ENCODE assay signal across 4 fruit fly cellular contexts in genomic region chrX:5045158-5045557, dm6.
TF ChIP-seq lines count a peak whose summit lies in the region.

No protein-coding gene starts in this region.

- TF ChIP-seq CTCF in whole organism, embryonic (GFP tag; optimal IDR thresholded peaks at IDR 0.05; lab: Kevin White, UChicago), result no peak

TF ChIP-seq in whole organism, embryonic, 481 proteins besides CTCF, POLR2A, EP300 and RAD21:
- TF ChIP-seq Drgx (GFP tag; IDR thresholded peaks at IDR 0.05; lab: Robert Waterston, UW) (0 out of 2 replicates have a peak, but pooled peaks have one; percentile 41), lbe (GFP tag; optimal IDR thresholded peaks at IDR 0.05; lab: Kevin White, UChicago) (peak; percentile 57), cato (GFP tag; optimal IDR thresholded peaks at IDR 0.05; lab: Kevin White, UChicago; ENCODE audit: borderline replicate concordance) (no peak), NK7.1 (GFP tag; optimal IDR thresholded peaks at IDR 0.05; lab: Kevin White, UChicago) (no peak), sens (GFP tag; lab: Kevin White, UChicago) (peak; percentile 43), CG14860 (GFP tag; IDR thresholded peaks at IDR 0.05; lab: Robert Waterston, UW; ENCODE audit: partially characterized antibody) (no peak), run (tag; optimal IDR thresholded peaks at IDR 0.05; lab: Kevin White, UChicago) (no peak), bbx (GFP tag; IDR thresholded peaks at IDR 0.05; lab: Robert Waterston, UW; ENCODE audit: partially characterized antibody) (no peak), onecut (GFP tag; IDR thresholded peaks at IDR 0.05; lab: Robert Waterston, UW) (no peak), bsh (GFP tag; optimal IDR thresholded peaks at IDR 0.05; lab: Kevin White, UChicago) (peak in 1 of 2 experiments; percentile 80), CG4328 (GFP tag; optimal IDR thresholded peaks at IDR 0.05; lab: Kevin White, UChicago) (no peak), Oli (tag; optimal IDR thresholded peaks at IDR 0.05; lab: Kevin White, UChicago) (no peak), CG12769 (tag; optimal IDR thresholded peaks at IDR 0.05; lab: Kevin White, UChicago) (no peak), ara (GFP tag; IDR thresholded peaks at IDR 0.05; lab: Robert Waterston, UW) (no peak), CG12236 (GFP tag; optimal IDR thresholded peaks at IDR 0.05; lab: Kevin White, UChicago) (no peak), Dip2 (GFP tag; IDR thresholded peaks at IDR 0.05; lab: Robert Waterston, UW) (no peak)

TF ChIP-seq in whole organism, prepupa, 60 proteins besides CTCF, POLR2A, EP300 and RAD21 (continues in another document):
- TF ChIP-seq CG6808 (GFP tag; optimal IDR thresholded peaks at IDR 0.05; lab: Kevin White, UChicago), result peak; percentile 74
- peak; percentile 48 for TF ChIP-seq CG11762 (GFP tag; optimal IDR thresholded peaks at IDR 0.05; lab: Kevin White, UChicago; ENCODE audit: insufficient read depth)
- TF ChIP-seq Lpt (GFP tag; optimal IDR thresholded peaks at IDR 0.05; lab: Kevin White, UChicago), result peak; percentile 67
- TF ChIP-seq dac (GFP tag; optimal IDR thresholded peaks at IDR 0.05; lab: Kevin White, UChicago), result no peak
- peak; percentile 62; the same call in 2 of the 3 replicates for TF ChIP-seq CG6163 (GFP tag; IDR thresholded peaks at IDR 0.05; lab: Robert Waterston, UW)
- peak; percentile 83 for TF ChIP-seq acj6 (GFP tag; optimal IDR thresholded peaks at IDR 0.05; lab: Kevin White, UChicago)
- peak; percentile 67 for TF ChIP-seq net (GFP tag; optimal IDR thresholded peaks at IDR 0.05; lab: Kevin White, UChicago)
- TF ChIP-seq Eip93F (GFP tag; optimal IDR thresholded peaks at IDR 0.05; lab: Kevin White, UChicago), result no peak
- TF ChIP-seq CG3919 (GFP tag; optimal IDR thresholded peaks at IDR 0.05; lab: Kevin White, UChicago), result peak; percentile 83
- TF ChIP-seq Eip78C (GFP tag; lab: Kevin White, UChicago), result peak; percentile 88
- peak; percentile 72 for TF ChIP-seq CG34406 (GFP tag; optimal IDR thresholded peaks at IDR 0.05; lab: Kevin White, UChicago)
- no peak for TF ChIP-seq Hr4 (GFP tag; optimal IDR thresholded peaks at IDR 0.05; lab: Kevin White, UChicago)
- no peak for TF ChIP-seq CG9139 (GFP tag; optimal IDR thresholded peaks at IDR 0.05; lab: Kevin White, UChicago)
- TF ChIP-seq CG4318 (GFP tag; optimal IDR thresholded peaks at IDR 0.05; lab: Kevin White, UChicago), result peak; percentile 48
- peak; percentile 75 for TF ChIP-seq Ets96B (tag; optimal IDR thresholded peaks at IDR 0.05; lab: Kevin White, UChicago)
- peak; percentile 89 for TF ChIP-seq Smox (GFP tag; optimal IDR thresholded peaks at IDR 0.05; lab: Kevin White, UChicago)
- TF ChIP-seq Blimp-1 (GFP tag; optimal IDR thresholded peaks at IDR 0.05; lab: Kevin White, UChicago), result peak; percentile 28
- TF ChIP-seq CG8319 (GFP tag; optimal IDR thresholded peaks at IDR 0.05; lab: Kevin White, UChicago), result peak; percentile 39
- peak; percentile 91 for TF ChIP-seq Met (GFP tag; optimal IDR thresholded peaks at IDR 0.05; lab: Kevin White, UChicago)
- peak; percentile 53; the same call in 1 of the 3 replicates for TF ChIP-seq CG8119 (GFP tag; IDR thresholded peaks at IDR 0.05; lab: Robert Waterston, UW)
- peak; percentile 78 for TF ChIP-seq vri (GFP tag; optimal IDR thresholded peaks at IDR 0.05; lab: Kevin White, UChicago)
- no peak for TF ChIP-seq Hr38 (GFP tag; optimal IDR thresholded peaks at IDR 0.05; lab: Kevin White, UChicago)
- peak; percentile 91 for TF ChIP-seq topi (GFP tag; optimal IDR thresholded peaks at IDR 0.05; lab: Kevin White, UChicago)
- TF ChIP-seq CG3032 (tag; optimal IDR thresholded peaks at IDR 0.05; lab: Kevin White, UChicago), result peak; percentile 80
- TF ChIP-seq CG10669 (GFP tag; optimal IDR thresholded peaks at IDR 0.05; lab: Kevin White, UChicago), result peak; percentile 65

TF ChIP-seq in whole organism, pupa, 21 proteins besides CTCF, POLR2A, EP300 and RAD21:
- no peak for TF ChIP-seq CG10348 (GFP tag; IDR thresholded peaks at IDR 0.05; lab: Robert Waterston, UW)
- peak; percentile 82 for TF ChIP-seq CG8159 (tag; optimal IDR thresholded peaks at IDR 0.05; lab: Kevin White, UChicago)
- TF ChIP-seq CG17806 (tag; optimal IDR thresholded peaks at IDR 0.05; lab: Kevin White, UChicago), result peak; percentile 84
- TF ChIP-seq gl (tag; optimal IDR thresholded peaks at IDR 0.05; lab: Kevin White, UChicago), result no peak
- no peak for TF ChIP-seq rn (GFP tag; IDR thresholded peaks at IDR 0.05; lab: Robert Waterston, UW)
- TF ChIP-seq CG14655 (GFP tag; optimal IDR thresholded peaks at IDR 0.05; lab: Kevin White, UChicago), result peak; percentile 93
- TF ChIP-seq D1 (tag; optimal IDR thresholded peaks at IDR 0.05; lab: Kevin White, UChicago), result peak; percentile 77
- TF ChIP-seq CG12605 (GFP tag; IDR thresholded peaks at IDR 0.05; lab: Robert Waterston, UW), result no peak
- TF ChIP-seq CG8301 (tag; optimal IDR thresholded peaks at IDR 0.05; lab: Kevin White, UChicago), result peak; percentile 80
- TF ChIP-seq CG13204 (GFP tag; optimal IDR thresholded peaks at IDR 0.05; lab: Kevin White, UChicago), result peak; percentile 38
- TF ChIP-seq Pif1B (GFP tag; optimal IDR thresholded peaks at IDR 0.05; lab: Kevin White, UChicago), result peak; percentile 68
- TF ChIP-seq EcR (GFP tag; optimal IDR thresholded peaks at IDR 0.05; lab: Kevin White, UChicago), result no peak
- no peak for TF ChIP-seq CG32121 (GFP tag; IDR thresholded peaks at IDR 0.05; lab: Robert Waterston, UW)
- TF ChIP-seq fd96Ca (GFP tag; IDR thresholded peaks at IDR 0.05; lab: Robert Waterston, UW), result 0 out of 3 replicates have a peak, but pooled peaks have one; percentile 44
- peak; percentile 91 for TF ChIP-seq CG9948 (tag; optimal IDR thresholded peaks at IDR 0.05; lab: Kevin White, UChicago)
- peak; percentile 81 for TF ChIP-seq CG34367 (tag; optimal IDR thresholded peaks at IDR 0.05; lab: Kevin White, UChicago)
- no peak; the same call in 2 of the 3 replicates for TF ChIP-seq CG4496 (GFP tag; IDR thresholded peaks at IDR 0.05; lab: Robert Waterston, UW)
- no peak for TF ChIP-seq Ets98B (GFP tag; IDR thresholded peaks at IDR 0.05; lab: Robert Waterston, UW)
- peak; percentile 60 for TF ChIP-seq Pif1A (GFP tag; optimal IDR thresholded peaks at IDR 0.05; lab: Kevin White, UChicago)
- TF ChIP-seq Snoo (tag; optimal IDR thresholded peaks at IDR 0.05; lab: Kevin White, UChicago), result peak; percentile 57
- TF ChIP-seq CG15710 (tag; optimal IDR thresholded peaks at IDR 0.05; lab: Kevin White, UChicago), result peak; percentile 73

TF ChIP-seq in whole organism, wandering third instar larva, 38 proteins besides CTCF, POLR2A, EP300 and RAD21 (continues in another document):
- no peak for TF ChIP-seq dsf (GFP tag; optimal IDR thresholded peaks at IDR 0.05; lab: Kevin White, UChicago; ENCODE audit: borderline replicate concordance)
- no peak for TF ChIP-seq CG32264 (GFP tag; optimal IDR thresholded peaks at IDR 0.05; lab: Kevin White, UChicago)
- no peak for TF ChIP-seq Jra (GFP tag; optimal IDR thresholded peaks at IDR 0.05; lab: Kevin White, UChicago)
- TF ChIP-seq Hr83 (GFP tag; optimal IDR thresholded peaks at IDR 0.05; lab: Kevin White, UChicago; ENCODE audit: poor library complexity, severe bottlenecking), result no peak
- no peak for TF ChIP-seq Vsx2 (GFP tag; optimal IDR thresholded peaks at IDR 0.05; lab: Kevin White, UChicago; ENCODE audit: partially characterized antibody)
- peak; percentile 48 for TF ChIP-seq sage (GFP tag; optimal IDR thresholded peaks at IDR 0.05; lab: Kevin White, UChicago)
- peak; percentile 80 for TF ChIP-seq h (GFP tag; optimal IDR thresholded peaks at IDR 0.05; lab: Kevin White, UChicago)
- TF ChIP-seq br (GFP tag; optimal IDR thresholded peaks at IDR 0.05; lab: Kevin White, UChicago), result peak; percentile 74
- no peak for TF ChIP-seq dl (GFP tag; optimal IDR thresholded peaks at IDR 0.05; lab: Kevin White, UChicago; ENCODE audit: insufficient read depth in 1 of 2, partially characterized antibody in 2 of 2)
- no peak for TF ChIP-seq sv (GFP tag; optimal IDR thresholded peaks at IDR 0.05; lab: Kevin White, UChicago)
- TF ChIP-seq Dfd (GFP tag; optimal IDR thresholded peaks at IDR 0.05; lab: Kevin White, UChicago), result no peak
- TF ChIP-seq Rel (GFP tag; optimal IDR thresholded peaks at IDR 0.05; lab: Kevin White, UChicago), result no peak
- TF ChIP-seq Rel (tag; optimal IDR thresholded peaks at IDR 0.05; lab: Kevin White, UChicago), result no peak
- TF ChIP-seq rgr (GFP tag; optimal IDR thresholded peaks at IDR 0.05; lab: Kevin White, UChicago), result peak; percentile 78
- TF ChIP-seq Dif (GFP tag; optimal IDR thresholded peaks at IDR 0.05; lab: Kevin White, UChicago; ENCODE audit: partially characterized antibody), result no peak
- no peak for TF ChIP-seq pan (optimal IDR thresholded peaks at IDR 0.05; lab: Kevin White, UChicago)
- peak; percentile 52 for TF ChIP-seq psq (GFP tag; optimal IDR thresholded peaks at IDR 0.05; lab: Kevin White, UChicago)
- no peak for TF ChIP-seq tai (GFP tag; optimal IDR thresholded peaks at IDR 0.05; lab: Kevin White, UChicago)
- peak; percentile 63 for TF ChIP-seq HLH106 (tag; optimal IDR thresholded peaks at IDR 0.05; lab: Kevin White, UChicago)
- peak; percentile 66 for TF ChIP-seq ey (GFP tag; optimal IDR thresholded peaks at IDR 0.05; lab: Kevin White, UChicago)
- TF ChIP-seq OdsH (GFP tag; optimal IDR thresholded peaks at IDR 0.05; lab: Kevin White, UChicago), result peak; percentile 79
- peak; percentile 70 for TF ChIP-seq Sp1 (GFP tag; optimal IDR thresholded peaks at IDR 0.05; lab: Kevin White, UChicago)
- no peak for TF ChIP-seq brk (GFP tag; optimal IDR thresholded peaks at IDR 0.05; lab: Kevin White, UChicago)
- TF ChIP-seq Hnf4 (GFP tag; optimal IDR thresholded peaks at IDR 0.05; lab: Kevin White, UChicago), result peak; percentile 36
- no peak for TF ChIP-seq Myc (optimal IDR thresholded peaks at IDR 0.05; lab: Kevin White, UChicago)
- no peak for TF ChIP-seq Hr78 (GFP tag; optimal IDR thresholded peaks at IDR 0.05; lab: Kevin White, UChicago)
- no peak for TF ChIP-seq lola (GFP tag; optimal IDR thresholded peaks at IDR 0.05; lab: Kevin White, UChicago)
- TF ChIP-seq N (GFP tag; optimal IDR thresholded peaks at IDR 0.05; lab: Kevin White, UChicago), result no peak
- TF ChIP-seq foxo (GFP tag; optimal IDR thresholded peaks at IDR 0.05; lab: Kevin White, UChicago), result peak in 1 of 2 experiments; percentile 68
- no peak for TF ChIP-seq jim (GFP tag; optimal IDR thresholded peaks at IDR 0.05; lab: Kevin White, UChicago)
- TF ChIP-seq Mio (GFP tag; optimal IDR thresholded peaks at IDR 0.05; lab: Kevin White, UChicago), result no peak
- TF ChIP-seq usp (GFP tag; optimal IDR thresholded peaks at IDR 0.05; lab: Kevin White, UChicago), result no peak
- peak; percentile 55 for TF ChIP-seq dmrt93B (GFP tag; optimal IDR thresholded peaks at IDR 0.05; lab: Kevin White, UChicago)
- TF ChIP-seq Abd-B (GFP tag; optimal IDR thresholded peaks at IDR 0.05; lab: Kevin White, UChicago), result no peak
- peak; percentile 12 for TF ChIP-seq woc (GFP tag; optimal IDR thresholded peaks at IDR 0.05; lab: Kevin White, UChicago)
- TF ChIP-seq CG9705 (GFP tag; optimal IDR thresholded peaks at IDR 0.05; lab: Kevin White, UChicago), result no peak
- TF ChIP-seq CrebA (GFP tag; optimal IDR thresholded peaks at IDR 0.05; lab: Kevin White, UChicago; ENCODE audit: borderline replicate concordance), result no peak

Comparison
In these comparisons a context has a peak if more than half of its experiments do, and no peak if none do; other contexts are left out.
1. Of the 7 proteins assayed by ChIP-seq in both whole organism, embryonic and whole organism, prepupa: peak only in whole organism, embryonic: none; only in whole organism, prepupa: Blimp-1, CG6854, Gug, Hr39, Lpt and Sox102F; in both: none; in neither: 1.